Fruit fly (Drosophila melanogaster): ENCODE measurements around the gene anchor.

- no peak for TF ChIP-seq Hr96 (GFP tag; optimal IDR thresholded peaks at IDR 0.05)
- no peak for TF ChIP-seq CG12768 (GFP tag; optimal IDR thresholded peaks at IDR 0.05)
- TF ChIP-seq CG7101 (tag; optimal IDR thresholded peaks at IDR 0.05): no peak
- TF ChIP-seq CG7045 (GFP tag; optimal IDR thresholded peaks at IDR 0.05): no peak
- no peak for TF ChIP-seq toe (GFP tag; optimal IDR thresholded peaks at IDR 0.05)
- no peak for TF ChIP-seq Crg-1 (GFP tag; optimal IDR thresholded peaks at IDR 0.05)
- TF ChIP-seq CG33017 (tag; optimal IDR thresholded peaks at IDR 0.05): no peak
- TF ChIP-seq bab1 (GFP tag; optimal IDR thresholded peaks at IDR 0.05): no peak
Measured at dm6 chr3L:17587897-17588296, 33.7 kb upstream of the anchor start.
